Worm (Caenorhabditis elegans) whole organism, L1 larva: ENCODE measurements around the gene nhl-2.
A peak's percentile ranks its signal among the peaks of the same experiment; 100 is the strongest.

Experiments
- C04F5.9 ChIP-seq: sonication (generic microtip); optimal IDR thresholded peaks from 2 replicates; lab custom pipeline; 2016; ENCODE audit warnings: missing genetic modification characterization, missing compliant biosample characterization
- C16A3.4 ChIP-seq: fragments of 150-350 bp; optimal IDR thresholded peaks from 2 replicates; lab custom pipeline; 2014; ENCODE audit warnings: missing biosample characterization, missing genetic modification characterization
- C34B4.2 ChIP-seq: sonication (generic microtip); optimal IDR thresholded peaks from 2 replicates; lab custom pipeline; 2017; ENCODE audit warnings: mild to moderate bottlenecking, missing genetic modification characterization, missing compliant biosample characterization
- Y116A8C.19 ChIP-seq: sonication (generic microtip); optimal IDR thresholded peaks from 2 replicates; lab custom pipeline; 2016; ENCODE audit warnings: missing compliant biosample characterization, missing genetic modification characterization, borderline replicate concordance
- alr-1 ChIP-seq: fragments of 200-800 bp; sonication (Bioruptor generic); optimal IDR thresholded peaks from 2 replicates; lab custom pipeline; 2018; ENCODE audit warnings: borderline replicate concordance, mild to moderate bottlenecking, missing genetic modification characterization, missing compliant biosample characterization
- aly-2 ChIP-seq: fragments of 150-350 bp; optimal IDR thresholded peaks from 2 replicates; lab custom pipeline; 2014; ENCODE audit warnings: missing biosample characterization, missing genetic modification characterization
- ama-1 ChIP-seq: fragments of 150-350 bp; optimal IDR thresholded peaks from 2 replicates; lab custom pipeline; 2014
- blmp-1 ChIP-seq: fragments of 150-350 bp; optimal IDR thresholded peaks from 2 replicates; lab custom pipeline; 2014; ENCODE audit warnings: missing biosample characterization, missing genetic modification characterization
- ceh-63 ChIP-seq: fragments of 200-800 bp; sonication (Bioruptor generic); optimal IDR thresholded peaks from 2 replicates; lab custom pipeline; 2018; ENCODE audit warnings: mild to moderate bottlenecking, missing genetic modification characterization, missing compliant biosample characterization
- ces-1 ChIP-seq: fragments of 150-350 bp; optimal IDR thresholded peaks from 2 replicates; lab custom pipeline; 2014; ENCODE audit warnings: missing biosample characterization, missing genetic modification reagents, missing genetic modification characterization
- dsc-1 ChIP-seq: sonication (generic microtip); optimal IDR thresholded peaks from 2 replicates; lab custom pipeline; 2016; ENCODE audit warnings: mild to moderate bottlenecking, missing genetic modification characterization, missing compliant biosample characterization
- efl-1 ChIP-seq, 4 experiments: fragments of 150-350 bp; optimal IDR thresholded peaks in 3 of 4; peaks in 1 of 4; 1 replicate in 1 of 4; 2 replicates in 3 of 4; lab custom pipeline; 2014; ENCODE audit warnings: missing biosample characterization in 2 of 4, missing genetic modification characterization in 2 of 4, missing genetic modification reagents in 2 of 4
- efl-3 ChIP-seq: fragments of 200-800 bp; sonication (Bioruptor generic); optimal IDR thresholded peaks from 2 replicates; lab custom pipeline; 2018; ENCODE audit warnings: mild to moderate bottlenecking, missing genetic modification characterization, missing compliant biosample characterization
- elt-2 ChIP-seq: sonication (generic microtip); optimal IDR thresholded peaks from 2 replicates; lab custom pipeline; 2016; ENCODE audit warnings: missing genetic modification characterization, mild to moderate bottlenecking, inconsistent platforms, missing compliant biosample characterization, missing genetic modification reagents
- elt-3 ChIP-seq, 6 experiments: fragments of 150-350 bp in 1 of 6; sonication (generic microtip); optimal IDR thresholded peaks; 2 replicates each; lab custom pipeline; 2017 to 2018; ENCODE audit warnings: missing biosample characterization in 6 of 6, missing genetic modification characterization in 6 of 6, inconsistent platforms in 1 of 6
- ets-5 ChIP-seq: fragments of 200-800 bp; sonication (Bioruptor generic); IDR thresholded peaks from 2 replicates; pipeline ENCODE4 v1.3.6; 2022; ENCODE audit warnings: missing genetic modification characterization, missing compliant biosample characterization
- fos-1 ChIP-seq: fragments of 150-350 bp; optimal IDR thresholded peaks from 2 replicates; lab custom pipeline; 2014; ENCODE audit warnings: missing biosample characterization, missing genetic modification characterization
- grh-1 ChIP-seq: fragments of 200-800 bp; sonication (Bioruptor generic); IDR thresholded peaks from 2 replicates; pipeline ENCODE4 v1.3.6; 2022; ENCODE audit warnings: missing genetic modification reagents, missing genetic modification characterization, missing compliant biosample characterization
- hpl-2 ChIP-seq: fragments of 150-350 bp; optimal IDR thresholded peaks from 2 replicates; lab custom pipeline; 2014; ENCODE audit warnings: missing biosample characterization, missing genetic modification reagents, missing genetic modification characterization
- irx-1 ChIP-seq: sonication (generic microtip); optimal IDR thresholded peaks from 2 replicates; lab custom pipeline; 2016; ENCODE audit warnings: missing genetic modification characterization, missing compliant biosample characterization
- isw-1 ChIP-seq: fragments of 200-800 bp; sonication (Bioruptor generic); IDR thresholded peaks from 2 replicates; pipeline ENCODE4 v1.3.6; 2022; ENCODE audit warnings: missing genetic modification characterization, missing compliant biosample characterization
- lin-14 ChIP-seq: fragments of 200-800 bp; sonication (Bioruptor generic); optimal IDR thresholded peaks from 2 replicates; lab custom pipeline; 2018; ENCODE audit warnings: mild to moderate bottlenecking, missing genetic modification characterization, moderate library complexity, missing compliant biosample characterization
- lin-15B ChIP-seq: fragments of 150-350 bp; sonication (generic microtip); optimal IDR thresholded peaks from 3 replicates; lab custom pipeline; 2014; ENCODE audit warnings: missing biosample characterization, missing genetic modification characterization
- lin-35 ChIP-seq, 2 experiments: fragments of 150-350 bp; optimal IDR thresholded peaks; 2 replicates each; lab custom pipeline; 2014; ENCODE audit warnings: missing biosample characterization in 2 of 2, missing genetic modification characterization in 2 of 2, missing genetic modification reagents in 2 of 2
- lin-39 ChIP-seq: fragments of 150-350 bp; optimal IDR thresholded peaks from 2 replicates; lab custom pipeline; 2014; ENCODE audit warnings: missing biosample characterization, missing genetic modification reagents, missing genetic modification characterization
- mdl-1 ChIP-seq, 2 experiments: fragments of 150-350 bp; optimal IDR thresholded peaks; 2 replicates each; lab custom pipeline; 2014 to 2017; ENCODE audit warnings: missing biosample characterization in 2 of 2, missing genetic modification characterization in 2 of 2, inconsistent platforms in 1 of 2
- mep-1 ChIP-seq: fragments of 150-350 bp; optimal IDR thresholded peaks from 2 replicates; lab custom pipeline; 2014; ENCODE audit warnings: missing biosample characterization, missing genetic modification characterization
- nhr-11 ChIP-seq: fragments of 150-350 bp; optimal IDR thresholded peaks from 2 replicates; lab custom pipeline; 2014; ENCODE audit warnings: missing biosample characterization, missing genetic modification characterization
- nhr-19 ChIP-seq: fragments of 200-800 bp; sonication (Bioruptor generic); conservative IDR thresholded peaks from 2 replicates; pipeline ENCODE4 v1.3.6; 2022; ENCODE audit warnings: missing genetic modification characterization, missing compliant biosample characterization
- nhr-20 ChIP-seq: sonication (generic microtip); optimal IDR thresholded peaks from 2 replicates; lab custom pipeline; 2016; ENCODE audit warnings: mild to moderate bottlenecking, missing genetic modification characterization, missing compliant biosample characterization
- nhr-28 ChIP-seq: fragments of 150-350 bp; optimal IDR thresholded peaks from 2 replicates; lab custom pipeline; 2014; ENCODE audit warnings: missing biosample characterization, missing genetic modification characterization
- nhr-47 ChIP-seq: sonication (generic microtip); optimal IDR thresholded peaks from 2 replicates; lab custom pipeline; 2016; ENCODE audit warnings: mild to moderate bottlenecking, missing genetic modification characterization, moderate library complexity, missing compliant biosample characterization
- nhr-77 ChIP-seq: fragments of 150-350 bp; optimal IDR thresholded peaks from 2 replicates; lab custom pipeline; 2014; ENCODE audit warnings: missing biosample characterization, missing genetic modification characterization
- nhr-84 ChIP-seq: sonication (generic microtip); optimal IDR thresholded peaks from 2 replicates; lab custom pipeline; 2017; ENCODE audit warnings: missing biosample characterization, missing genetic modification characterization
- nhr-90 ChIP-seq: sonication (generic microtip); optimal IDR thresholded peaks from 2 replicates; lab custom pipeline; 2016; ENCODE audit warnings: mild to moderate bottlenecking, missing genetic modification characterization, missing compliant biosample characterization; ENCODE audit not compliant: poor library complexity
- pax-3 ChIP-seq: fragments of 200-800 bp; sonication (Bioruptor generic); optimal IDR thresholded peaks from 2 replicates; lab custom pipeline; 2018; ENCODE audit warnings: mild to moderate bottlenecking, missing genetic modification characterization, moderate library complexity, missing compliant biosample characterization
- rnt-1 ChIP-seq: sonication (generic microtip); optimal IDR thresholded peaks from 2 replicates; lab custom pipeline; 2016; ENCODE audit warnings: mild to moderate bottlenecking, missing genetic modification characterization, moderate library complexity, missing compliant biosample characterization
- skn-1 ChIP-seq: fragments of 150-350 bp; optimal IDR thresholded peaks from 2 replicates; lab custom pipeline; 2014; ENCODE audit warnings: missing biosample characterization, missing genetic modification characterization
- snu-23 ChIP-seq: sonication (generic microtip); optimal IDR thresholded peaks from 2 replicates; lab custom pipeline; 2016; ENCODE audit warnings: missing genetic modification characterization, missing compliant biosample characterization
- sptf-1 ChIP-seq: fragments of 150-350 bp; optimal IDR thresholded peaks from 2 replicates; lab custom pipeline; 2014; ENCODE audit warnings: missing biosample characterization, missing genetic modification characterization
- sup-37 ChIP-seq: fragments of 200-800 bp; sonication (Bioruptor generic); optimal IDR thresholded peaks from 2 replicates; lab custom pipeline; 2018; ENCODE audit warnings: mild to moderate bottlenecking, missing genetic modification characterization, missing compliant biosample characterization
- swsn-7 ChIP-seq: sonication (generic microtip); optimal IDR thresholded peaks from 2 replicates; lab custom pipeline; 2016; ENCODE audit warnings: missing genetic modification characterization, missing compliant biosample characterization
- tbx-2 ChIP-seq: sonication (generic microtip); optimal IDR thresholded peaks from 2 replicates; lab custom pipeline; 2016; ENCODE audit warnings: missing genetic modification characterization, missing compliant biosample characterization
- unc-30 ChIP-seq: sonication (generic microtip); optimal IDR thresholded peaks from 2 replicates; lab custom pipeline; 2017; ENCODE audit warnings: missing biosample characterization, missing genetic modification characterization
- unc-86 ChIP-seq: sonication (generic microtip); optimal IDR thresholded peaks from 2 replicates; lab custom pipeline; 2016; ENCODE audit warnings: missing genetic modification characterization, missing compliant biosample characterization
- unc-98 ChIP-seq: fragments of 200-800 bp; sonication (Bioruptor generic); IDR thresholded peaks from 2 replicates; pipeline ENCODE4 v1.3.6; 2022; ENCODE audit warnings: missing genetic modification characterization, missing compliant biosample characterization
- vab-15 ChIP-seq: sonication (generic microtip); optimal IDR thresholded peaks from 2 replicates; lab custom pipeline; 2017; ENCODE audit warnings: missing genotype, mild to moderate bottlenecking, missing genetic modification characterization, missing compliant biosample characterization
- xbp-1 ChIP-seq: sonication (generic microtip); optimal IDR thresholded peaks from 2 replicates; lab custom pipeline; 2016; ENCODE audit warnings: missing genetic modification characterization, missing compliant biosample characterization
- zag-1 ChIP-seq: fragments of 150-350 bp; optimal IDR thresholded peaks from 2 replicates; lab custom pipeline; 2014; ENCODE audit warnings: missing biosample characterization, missing genetic modification characterization
- ztf-4 ChIP-seq: fragments of 150-350 bp; optimal IDR thresholded peaks from 2 replicates; lab custom pipeline; 2014; ENCODE audit warnings: missing biosample characterization, missing genetic modification characterization

nhl-2 gene

ce11 chrIII:4854918-4855317 lies 44.0 kb downstream of the nhl-2 start, which contains the start of gene C35D10.8 (continued):
- no peak for TF ChIP-seq nhr-19 (GFP tag; lab: Robert Waterston, UW)

DNA sequence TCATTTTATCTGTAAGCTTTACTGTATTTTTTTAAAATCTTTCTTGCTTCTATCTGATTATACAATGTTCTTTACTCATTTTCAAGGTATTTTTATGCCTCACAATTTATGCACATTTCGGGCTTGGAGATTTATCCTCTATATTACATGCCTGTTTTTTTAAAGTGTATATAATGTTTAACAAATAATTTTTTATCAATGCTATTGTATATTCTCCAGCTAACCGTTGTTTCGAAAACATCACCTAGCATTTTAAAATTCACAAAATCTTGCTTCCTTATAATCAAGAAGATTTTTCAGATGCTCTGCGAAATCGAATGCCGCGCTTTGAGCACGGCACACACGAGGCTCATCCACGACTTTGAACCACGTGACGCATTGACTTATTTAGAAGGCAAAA lies 46.9 kb downstream of the nhl-2 start, which contains the start of gene ced-4:
ced-4 (plus strand) TSS at position 301 of the 400 bp plus-strand sequence.
- no peak for TF ChIP-seq mep-1 (tag; lab: Kevin White, UChicago)
- no peak for TF ChIP-seq nhr-90
- TF ChIP-seq nhr-28 (tag; lab: Kevin White, UChicago) = no peak
- TF ChIP-seq ces-1 (GFP tag; lab: Kevin White, UChicago) = no peak

- TF ChIP-seq nhr-90 (peak; percentile 7), C04F5.9 (no peak), unc-98 (no peak), irx-1 (tag; lab: Kevin White, UChicago) (no peak), lin-14 (no peak), unc-30 (tag; lab: Kevin White, UChicago) (no peak), dsc-1 (tag; lab: Kevin White, UChicago) (no peak), nhr-47 (tag; lab: Kevin White, UChicago) (no peak), aly-2 (no peak), ceh-63 (GFP tag; lab: Kevin White, UChicago) (no peak), efl-1 (optimal IDR thresholded peaks at IDR 0.05; lab: Kevin White, UChicago) (peak; percentile 20 to 65), efl-1 (GFP tag; optimal IDR thresholded peaks at IDR 0.05 in 1 of 2; lab: Kevin White, UChicago) (peak; percentile 76 to 96), snu-23 (peak; percentile 41), hpl-2 (GFP tag; lab: Kevin White, UChicago) (no peak), ets-5 (GFP tag; lab: Robert Waterston, UW) (no peak), nhr-11 (tag; lab: Kevin White, UChicago) (no peak), swsn-7 (no peak), pax-3 (tag; lab: Kevin White, UChicago) (no peak), lin-35 (GFP tag; optimal IDR thresholded peaks at IDR 0.05; lab: Kevin White, UChicago) (peak; percentile 57 to 68), ama-1 (lab: Kevin White, UChicago) (no peak), sup-37 (GFP tag; lab: Kevin White, UChicago) (no peak), C34B4.2 (tag; lab: Kevin White, UChicago) (no peak), grh-1 (GFP tag; lab: Robert Waterston, UW) (no peak), unc-86 (no peak), skn-1 (tag; lab: Kevin White, UChicago) (peak; percentile 14), fos-1 (no peak), ztf-4 (tag; lab: Kevin White, UChicago) (no peak), xbp-1 (no peak), Y116A8C.19 (tag; lab: Kevin White, UChicago) (no peak), mdl-1 (tag; optimal IDR thresholded peaks at IDR 0.05; lab: Kevin White, UChicago) (no peak), nhr-20 (tag; lab: Kevin White, UChicago) (no peak), rnt-1 (tag; lab: Kevin White, UChicago) (peak; percentile 4), nhr-28 (tag; lab: Kevin White, UChicago) (no peak), C16A3.4 (tag; lab: Kevin White, UChicago) (peak; percentile 23), alr-1 (tag; lab: Kevin White, UChicago) (no peak), tbx-2 (no peak), lin-15B (tag; lab: Kevin White, UChicago) (no peak), mep-1 (tag; lab: Kevin White, UChicago) (no peak), zag-1 (no peak), efl-3 (no peak), nhr-84 (tag; lab: Kevin White, UChicago) (no peak), lin-39 (tag; lab: Kevin White, UChicago) (no peak), nhr-77 (tag; lab: Kevin White, UChicago) (no peak), isw-1 (GFP tag; lab: Robert Waterston, UW) (no peak), sptf-1 (tag; lab: Kevin White, UChicago) (no peak), vab-15 (tag; lab: Kevin White, UChicago) (no peak), elt-3 (tag; optimal IDR thresholded peaks at IDR 0.05; lab: Kevin White, UChicago) (no peak), blmp-1 (tag; lab: Kevin White, UChicago) (no peak), elt-2 (no peak)
Observed at ce11 chrIII:4850139-4850538, 48.7 kb downstream of the nhl-2 start, which contains the start of gene F26A1.1. Gene F26A1.1 (plus strand): TSS chrIII:4850507.
